Worm (Caenorhabditis elegans) whole organism, dauer: Measurements from ENCODE around the gene srx-78.

Source experiments
- unc-62 ChIP-seq: sonication (generic microtip); optimal IDR thresholded peaks from 2 replicates; lab custom pipeline; 2017; ENCODE audit warnings: missing biosample characterization, missing genetic modification reagents, missing genetic modification characterization

The srx-78 gene

ce11 chrV:15068378-15068777, 26.5 kb upstream of the srx-78 start, which contains the start of gene dnj-3:
TSS of gene dnj-3 (plus strand) at chrV:15068678.
- no peak for TF ChIP-seq unc-62 (GFP tag; lab: Kevin White, UChicago)

DNA sequence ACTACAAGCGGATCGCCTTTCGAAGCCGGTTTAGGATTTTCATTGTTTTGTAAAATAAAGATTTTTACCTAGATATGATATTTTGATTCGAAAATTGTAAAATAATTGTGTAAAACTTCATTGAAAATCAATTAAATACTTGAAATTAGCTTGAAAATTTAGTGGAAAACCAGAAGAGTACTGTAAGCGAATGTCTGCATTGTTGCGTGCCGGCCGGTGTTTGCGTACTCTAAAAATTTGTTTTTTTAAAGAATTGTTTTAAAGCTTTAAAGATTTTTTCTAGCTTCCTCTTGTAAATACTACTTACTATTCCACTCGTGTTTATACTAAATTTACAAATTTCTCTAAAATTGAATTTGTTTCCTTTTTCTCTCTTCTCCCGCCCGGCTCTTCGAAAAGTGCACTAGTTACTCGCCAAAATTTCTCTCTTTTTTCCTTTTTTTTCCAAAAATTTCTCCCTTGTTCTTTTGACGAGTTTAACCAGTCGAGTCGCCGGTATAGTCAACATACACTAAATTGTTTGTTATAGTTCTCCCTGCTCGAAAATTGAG, 25.3 kb upstream of the srx-78 start:
- no peak for TF ChIP-seq unc-62 (GFP tag; lab: Kevin White, UChicago)

DNA sequence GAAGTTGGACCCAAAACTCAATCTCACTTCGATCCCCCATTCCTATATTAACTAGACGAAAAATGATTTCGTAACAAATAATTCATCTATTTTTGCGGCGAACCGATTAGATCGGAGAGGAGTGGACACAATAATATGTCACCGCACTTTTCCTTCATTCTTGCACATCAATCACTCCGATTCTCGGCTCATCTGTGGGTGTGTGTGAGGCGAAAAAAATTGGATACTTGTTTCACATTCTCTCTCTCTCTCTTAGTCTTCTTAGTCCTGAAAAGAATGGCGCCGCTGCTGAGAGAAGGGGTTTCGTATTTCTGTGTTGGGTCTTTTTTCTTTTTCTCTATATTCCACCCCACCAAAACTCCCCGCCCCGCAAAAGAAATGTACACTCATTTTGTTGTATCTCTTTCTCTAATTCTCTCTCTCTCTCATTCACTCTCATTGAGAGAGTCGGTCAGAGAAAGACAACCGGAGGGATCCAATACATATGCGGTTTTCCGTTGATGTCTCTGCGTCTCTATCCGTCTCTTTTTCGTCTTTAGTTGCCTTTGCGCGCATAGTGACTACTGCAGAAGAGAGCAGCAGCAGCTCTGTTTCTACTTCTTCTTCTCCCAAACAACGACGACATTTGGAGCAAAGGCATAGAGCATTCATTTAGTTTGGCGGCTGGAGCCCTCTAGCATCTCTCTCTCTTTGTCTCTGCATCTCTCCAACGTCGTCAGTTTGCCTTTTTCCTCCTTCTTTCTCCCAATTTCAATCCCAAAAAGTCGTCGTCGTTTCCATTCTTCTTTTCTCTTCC, 23.6 kb upstream of the srx-78 start, which contains the start of gene unc-76:
unc-76 (plus strand) TSS at position 746 of the 796 bp plus-strand sequence.
- TF ChIP-seq unc-62 (GFP tag; lab: Kevin White, UChicago): no peak

- no peak for TF ChIP-seq unc-62 (GFP tag; lab: Kevin White, UChicago)
Measured at ce11 chrV:15072738-15073137, 22.1 kb upstream of the srx-78 start.

ce11 chrV:15074907-15075306, 19.9 kb upstream of the srx-78 start:
- TF ChIP-seq unc-62 (GFP tag; lab: Kevin White, UChicago): no peak

ce11 chrV:15078560-15078959, 16.3 kb upstream of the srx-78 start:
- TF ChIP-seq unc-62 (GFP tag; lab: Kevin White, UChicago): no peak

DNA sequence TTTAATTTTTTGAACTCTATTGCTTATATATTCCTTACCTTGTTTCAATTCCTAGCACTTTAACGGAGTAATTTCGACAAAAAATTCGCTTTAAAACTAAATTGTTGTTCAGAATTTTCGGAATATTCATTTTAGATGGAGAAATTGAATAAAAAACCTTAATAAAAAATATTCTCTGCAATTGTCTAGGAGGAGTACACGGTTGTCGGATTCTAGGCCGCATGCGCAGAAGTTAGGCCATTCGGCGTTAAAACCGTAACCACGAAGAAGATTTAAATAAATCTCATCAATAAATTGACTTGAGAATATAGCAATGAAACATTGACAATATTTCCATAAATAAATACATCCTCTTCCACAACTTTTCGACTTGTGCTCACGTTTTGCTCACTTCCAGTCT, 12.6 kb upstream of the srx-78 start, which contains the start of the genes C01G10.10 and C01G10.9:
C01G10.10 (minus strand) TSS at position 151 of the 400 bp plus-strand sequence.
C01G10.9 (plus strand) TSS at position 240 of the 400 bp plus-strand sequence.
- TF ChIP-seq unc-62 (GFP tag; lab: Kevin White, UChicago): no peak

- no peak for TF ChIP-seq unc-62 (GFP tag; lab: Kevin White, UChicago)
Measured at ce11 chrV:15083659-15084058, 11.2 kb upstream of the srx-78 start.

ce11 chrV:15085335-15085800, 9.5 kb upstream of the srx-78 start, which contains the start of the genes ahsa-1 and C01G10.7:
TSS of gene ahsa-1 (minus strand) at chrV:15085385.
TSS of gene C01G10.7 (plus strand) at chrV:15085747.
- no peak for TF ChIP-seq unc-62 (GFP tag; lab: Kevin White, UChicago)

- no peak for TF ChIP-seq unc-62 (GFP tag; lab: Kevin White, UChicago)
Measured at ce11 chrV:15087207-15087706, 7.6 kb upstream of the srx-78 start, which contains the start of the genes C01G10.15 and C01G10.6. TSS of gene C01G10.15 (minus strand) at chrV:15087307. TSS of gene C01G10.6 (plus strand) at chrV:15087656.

ce11 chrV:15088613-15089012, 6.2 kb upstream of the srx-78 start, which contains the start of gene C01G10.18:
TSS of gene C01G10.18 (minus strand) at chrV:15088713.
- TF ChIP-seq unc-62 (GFP tag; lab: Kevin White, UChicago): no peak

DNA sequence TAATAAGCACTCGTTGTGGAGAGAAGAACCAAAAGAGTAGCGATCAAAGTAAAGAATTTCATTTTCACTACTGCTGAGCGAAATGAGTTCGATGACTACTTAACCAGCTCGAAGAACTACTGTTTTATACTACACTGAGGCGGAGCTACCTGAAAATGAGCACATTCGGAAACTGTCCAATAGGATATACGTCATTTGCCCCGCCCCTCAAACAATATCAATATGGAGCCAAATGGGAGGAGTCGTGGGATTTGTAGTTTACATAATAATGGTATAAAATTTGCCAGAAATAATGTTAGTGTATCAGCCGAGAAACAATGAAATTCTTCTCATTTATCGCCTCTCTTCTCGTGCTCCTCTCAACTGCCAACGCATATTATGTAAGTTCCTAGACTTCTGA, 5.4 kb upstream of the srx-78 start, which contains the start of the genes C01G10.5 and C01G10.4:
C01G10.5 (minus strand) TSS at position 101 of the 400 bp plus-strand sequence.
C01G10.4 (plus strand) TSS at position 303 of the 400 bp plus-strand sequence.
- no peak for TF ChIP-seq unc-62 (GFP tag; lab: Kevin White, UChicago)

DNA sequence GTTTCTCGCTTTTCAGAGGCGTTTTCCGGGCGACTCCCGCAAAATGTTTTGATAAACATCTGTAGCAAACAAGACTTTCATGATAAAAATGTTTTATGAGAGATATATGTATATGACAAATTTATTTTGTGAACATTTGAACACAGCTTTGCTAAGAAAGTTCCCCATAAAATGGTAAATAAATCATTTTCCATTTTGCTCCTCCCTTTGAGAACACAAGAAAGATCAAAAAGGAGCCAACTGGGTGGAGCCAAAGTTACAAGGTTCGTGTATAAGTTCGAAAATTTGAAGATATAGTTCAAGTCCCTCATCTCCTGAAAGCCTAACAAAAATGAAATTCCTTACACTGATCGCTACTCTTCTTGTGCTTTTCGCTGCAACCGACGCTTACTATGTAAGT, 4.4 kb upstream of the srx-78 start, which contains the start of gene C01G10.17:
C01G10.17 (plus strand) TSS at position 301 of the 400 bp plus-strand sequence.
- TF ChIP-seq unc-62 (GFP tag; lab: Kevin White, UChicago): no peak

- TF ChIP-seq unc-62 (GFP tag; lab: Kevin White, UChicago): no peak
Measured at ce11 chrV:15092666-15093065, 2.2 kb upstream of the srx-78 start, which contains the start of gene txt-12. TSS of gene txt-12 (plus strand) at chrV:15092966.

ce11 chrV:15099447-15099846, 4.6 kb downstream of the srx-78 start, which contains the start of gene C01G10.1:
TSS of gene C01G10.1 (plus strand) at chrV:15099747.
- no peak for TF ChIP-seq unc-62 (GFP tag; lab: Kevin White, UChicago)
